Worm (Caenorhabditis elegans) whole organism, young adult: ENCODE data around the gene srw-21.

ENCODE experiments used
- B0035.1 ChIP-seq: sonication (generic microtip); optimal IDR thresholded peaks from 2 replicates; lab custom pipeline; 2016; ENCODE audit warnings: missing genetic modification characterization, mild to moderate bottlenecking, missing compliant biosample characterization, missing genotype, missing genetic modification reagents
- F33H1.4 ChIP-seq: fragments of 200-800 bp; sonication (Bioruptor generic); IDR thresholded peaks from 2 replicates; pipeline ENCODE4 v1.3.6; 2022; ENCODE audit warnings: missing genetic modification reagents, missing genetic modification characterization, missing compliant biosample characterization

DNA sequence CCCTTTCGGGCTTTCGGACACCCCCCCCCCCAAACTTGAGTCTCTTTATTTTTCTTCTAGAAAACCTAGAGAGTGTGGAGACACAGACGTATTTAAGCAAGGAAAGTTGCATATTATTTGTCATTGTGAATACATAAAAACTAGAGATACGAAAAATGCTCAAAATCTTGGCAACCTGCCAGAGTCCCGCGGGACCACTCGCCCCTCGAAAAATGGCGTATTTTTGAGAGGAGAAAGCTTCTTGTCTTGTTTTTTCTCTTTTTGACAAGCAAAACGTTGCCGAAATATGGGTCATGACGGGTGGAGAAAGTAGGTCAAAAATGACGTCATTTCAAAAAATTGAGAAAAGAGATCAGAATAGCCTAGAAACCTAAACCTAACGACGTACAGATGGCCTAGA lies 32.5 kb downstream of the srw-21 start:
- TF ChIP-seq F33H1.4 (GFP tag; lab: Robert Waterston, UW) (no peak), B0035.1 (tag; lab: Kevin White, UChicago) (no peak)
